Worm (Caenorhabditis elegans): ENCODE data around the gene Y66D12A.8.

Gene Y66D12A.8

ce11 chrIII:11563417-11563949 lies 10.5 kb upstream of the Y66D12A.8 start, which contains the start of gene Y66D12A.11:
Gene Y66D12A.11 (plus strand): TSS chrIII:11563467.
- TF ChIP-seq ceh-30 (tag; optimal IDR thresholded peaks at IDR 0.05), result no peak
- no peak for TF ChIP-seq ceh-45 (GFP tag; IDR thresholded peaks at IDR 0.05)
- TF ChIP-seq ama-1 (optimal IDR thresholded peaks at IDR 0.05), result no peak
- no peak for TF ChIP-seq T23F11.4 (GFP tag; optimal IDR thresholded peaks at IDR 0.05)
- no peak for TF ChIP-seq sox-2 (GFP tag; IDR thresholded peaks at IDR 0.05)
- TF ChIP-seq unc-55 (GFP tag; optimal IDR thresholded peaks at IDR 0.05), result no peak
- no peak for TF ChIP-seq unc-86 (tag; optimal IDR thresholded peaks at IDR 0.05)
- TF ChIP-seq nfya-1 (tag; optimal IDR thresholded peaks at IDR 0.05), result no peak
- no peak for TF ChIP-seq unc-42 (tag; optimal IDR thresholded peaks at IDR 0.05)
- no peak for TF ChIP-seq npax-4 (tag; optimal IDR thresholded peaks at IDR 0.05)
- TF ChIP-seq ztf-16 (tag; optimal IDR thresholded peaks at IDR 0.05), result no peak
- TF ChIP-seq che-1 (tag; optimal IDR thresholded peaks at IDR 0.05), result no peak
- TF ChIP-seq C08G9.2 (tag; optimal IDR thresholded peaks at IDR 0.05), result no peak
- TF ChIP-seq pat-9 (tag; optimal IDR thresholded peaks at IDR 0.05), result no peak

ce11 chrIII:11565602-11566001 lies 8.4 kb upstream of the Y66D12A.8 start, which contains the start of gene Y66D12A.10:
Gene Y66D12A.10 (plus strand): TSS chrIII:11565874.
- no peak for TF ChIP-seq unc-42 (tag; optimal IDR thresholded peaks at IDR 0.05)
- no peak for TF ChIP-seq hlh-13 (GFP tag; optimal IDR thresholded peaks at IDR 0.05)
- TF ChIP-seq syd-9 (tag; optimal IDR thresholded peaks at IDR 0.05), result no peak
- TF ChIP-seq sox-2 (GFP tag; IDR thresholded peaks at IDR 0.05), result no peak
- TF ChIP-seq ref-2 (tag; optimal IDR thresholded peaks at IDR 0.05), result no peak
- no peak for TF ChIP-seq ceh-2 (tag; optimal IDR thresholded peaks at IDR 0.05)
- no peak for TF ChIP-seq ama-1 (optimal IDR thresholded peaks at IDR 0.05)
- no peak for TF ChIP-seq unc-86 (tag; optimal IDR thresholded peaks at IDR 0.05)
- no peak for TF ChIP-seq Y22D7AL.16 (tag; optimal IDR thresholded peaks at IDR 0.05)
- no peak for TF ChIP-seq hlh-6 (tag; optimal IDR thresholded peaks at IDR 0.05)
- TF ChIP-seq fax-1 (tag; optimal IDR thresholded peaks at IDR 0.05), result no peak
- no peak for TF ChIP-seq lin-11 (tag; optimal IDR thresholded peaks at IDR 0.05)
- TF ChIP-seq pax-1 (tag; optimal IDR thresholded peaks at IDR 0.05), result no peak
- TF ChIP-seq madf-2 (tag; optimal IDR thresholded peaks at IDR 0.05), result no peak
- no peak for TF ChIP-seq T23F11.4 (GFP tag; optimal IDR thresholded peaks at IDR 0.05)
- TF ChIP-seq ceh-31 (tag; optimal IDR thresholded peaks at IDR 0.05), result no peak

- TF ChIP-seq unc-86 (tag; optimal IDR thresholded peaks at IDR 0.05), result no peak
- TF ChIP-seq hlh-15 (tag; optimal IDR thresholded peaks at IDR 0.05), result no peak
- no peak for TF ChIP-seq unc-55 (GFP tag; optimal IDR thresholded peaks at IDR 0.05)
- TF ChIP-seq nhr-232 (tag; optimal IDR thresholded peaks at IDR 0.05), result no peak
Observed at ce11 chrIII:11567837-11568236, 6.2 kb upstream of the Y66D12A.8 start, which contains the start of gene psme-3. Gene psme-3 (plus strand): TSS chrIII:11568137.

ce11 chrIII:11579380-11579779 lies 5.4 kb downstream of the Y66D12A.8 start:
- no peak for TF ChIP-seq nhr-232 (tag; optimal IDR thresholded peaks at IDR 0.05)

- no peak for TF ChIP-seq fax-1 (tag; optimal IDR thresholded peaks at IDR 0.05)
- no peak for TF ChIP-seq ceh-45 (GFP tag; IDR thresholded peaks at IDR 0.05)
- no peak for TF ChIP-seq ama-1 (optimal IDR thresholded peaks at IDR 0.05)
- no peak for TF ChIP-seq hlh-13 (GFP tag; optimal IDR thresholded peaks at IDR 0.05)
- no peak for TF ChIP-seq che-1 (tag; optimal IDR thresholded peaks at IDR 0.05)
- no peak for TF ChIP-seq ceh-22 (tag; optimal IDR thresholded peaks at IDR 0.05)
- no peak for TF ChIP-seq ref-2 (tag; optimal IDR thresholded peaks at IDR 0.05)
- no peak for TF ChIP-seq rnt-1 (tag; optimal IDR thresholded peaks at IDR 0.05)
- no peak for TF ChIP-seq ets-4 (tag; optimal IDR thresholded peaks at IDR 0.05)
- no peak for TF ChIP-seq unc-55 (GFP tag; optimal IDR thresholded peaks at IDR 0.05)
- no peak for TF ChIP-seq fkh-6 (tag; optimal IDR thresholded peaks at IDR 0.05)
- TF ChIP-seq pat-9 (tag; optimal IDR thresholded peaks at IDR 0.05), result no peak
- TF ChIP-seq pax-1 (tag; optimal IDR thresholded peaks at IDR 0.05), result no peak
- no peak for TF ChIP-seq ceh-48 (tag; optimal IDR thresholded peaks at IDR 0.05)
- no peak for TF ChIP-seq sox-2 (GFP tag; IDR thresholded peaks at IDR 0.05)
- TF ChIP-seq npax-4 (tag; optimal IDR thresholded peaks at IDR 0.05), result no peak
- TF ChIP-seq C08G9.2 (tag; optimal IDR thresholded peaks at IDR 0.05), result no peak
- TF ChIP-seq ceh-9 (tag; optimal IDR thresholded peaks at IDR 0.05), result no peak
Observed at ce11 chrIII:11580428-11580885, 6.4 kb downstream of the Y66D12A.8 start, which contains the start of gene Y66D12A.7. Gene Y66D12A.7 (minus strand): TSS chrIII:11580478.
